Fruit fly (Drosophila melanogaster): ENCODE measurements around the gene CG17806.

- TF ChIP-seq Snoo (tag; optimal IDR thresholded peaks at IDR 0.05) = no peak
- no peak for TF ChIP-seq CG4496 (GFP tag; IDR thresholded peaks at IDR 0.05)
- TF ChIP-seq CG17806 (tag; optimal IDR thresholded peaks at IDR 0.05) = no peak
- TF ChIP-seq fd96Ca (GFP tag; IDR thresholded peaks at IDR 0.05) = no peak
- TF ChIP-seq CG32121 (GFP tag; IDR thresholded peaks at IDR 0.05) = no peak
- no peak for TF ChIP-seq EcR (GFP tag; optimal IDR thresholded peaks at IDR 0.05)
- TF ChIP-seq CG9948 (tag; optimal IDR thresholded peaks at IDR 0.05) = no peak
Observed at dm6 chr3R:17776104-17776589, 26.9 kb downstream of the CG17806 start.
